Fruit fly (Drosophila melanogaster) whole organism, embryonic: Measurements from ENCODE around the gene amrt.

Experiments
- ATbp ChIP-seq: fragments of 200-800 bp; sonication (Bioruptor generic); optimal IDR thresholded peaks from 2 replicates; lab custom pipeline; 2017; ENCODE audit warnings: missing biosample characterization, mild to moderate bottlenecking, missing genetic modification characterization, missing genetic modification reagents
- Ada2b ChIP-seq: fragments of 200-800 bp; sonication (Bioruptor generic); IDR thresholded peaks from 2 replicates; pipeline ENCODE4 v1.3.6; 2022; ENCODE audit warnings: missing biosample characterization, missing genetic modification characterization
- BtbVII ChIP-seq: fragments of 200-800 bp; sonication (Bioruptor generic); optimal IDR thresholded peaks from 3 replicates; lab custom pipeline; 2017; ENCODE audit warnings: missing biosample characterization, mild to moderate bottlenecking, missing genetic modification characterization
- CG11456 ChIP-seq: fragments of 200-800 bp; sonication (Bioruptor generic); IDR thresholded peaks from 3 replicates; pipeline ENCODE4 v1.3.6; 2022; ENCODE audit warnings: missing biosample characterization, missing genetic modification characterization
- CG12219 ChIP-seq: fragments of 200-800 bp; sonication (Bioruptor generic); optimal IDR thresholded peaks from 3 replicates; lab custom pipeline; 2018; ENCODE audit warnings: missing biosample characterization, mild to moderate bottlenecking, missing genetic modification characterization
- CG1233 ChIP-seq: fragments of 200-800 bp; sonication (Bioruptor generic); optimal IDR thresholded peaks from 4 replicates; lab custom pipeline; 2018; ENCODE audit warnings: missing biosample characterization, mild to moderate bottlenecking, missing genetic modification characterization
- CG12659 ChIP-seq: fragments of 200-800 bp; sonication (Bioruptor generic); optimal IDR thresholded peaks from 3 replicates; lab custom pipeline; 2017; ENCODE audit warnings: mild to moderate bottlenecking, missing biosample characterization, missing genetic modification reagents, missing genetic modification characterization
- CG13624 ChIP-seq: fragments of 200-800 bp; sonication (Bioruptor generic); optimal IDR thresholded peaks from 2 replicates; lab custom pipeline; 2016; ENCODE audit warnings: missing biosample characterization, missing genetic modification characterization
- CG13894 ChIP-seq: fragments of 200-800 bp; sonication (Bioruptor generic); optimal IDR thresholded peaks from 3 replicates; lab custom pipeline; 2018; ENCODE audit warnings: missing biosample characterization, mild to moderate bottlenecking, missing genetic modification characterization, moderate library complexity
- CG14710 ChIP-seq: fragments of 200-800 bp; sonication (Bioruptor generic); optimal IDR thresholded peaks from 3 replicates; lab custom pipeline; 2019; ENCODE audit warnings: missing biosample characterization, mild to moderate bottlenecking, missing genetic modification characterization, moderate library complexity
- CG15479 ChIP-seq: fragments of 200-800 bp; sonication (Bioruptor generic); optimal IDR thresholded peaks from 3 replicates; lab custom pipeline; 2019; ENCODE audit warnings: missing biosample characterization, mild to moderate bottlenecking, missing genetic modification characterization, moderate library complexity
- CG1602 ChIP-seq: fragments of 200-800 bp; sonication (Bioruptor generic); optimal IDR thresholded peaks from 3 replicates; lab custom pipeline; 2016; ENCODE audit warnings: missing biosample characterization, missing genetic modification characterization
- CG17829 ChIP-seq: fragments of 200-800 bp; optimal IDR thresholded peaks from 2 replicates; lab custom pipeline; 2019; ENCODE audit warnings: missing biosample characterization, mild to moderate bottlenecking, missing genetic modification characterization, moderate library complexity
- CG2116 ChIP-seq: fragments of 200-800 bp; sonication (Bioruptor generic); optimal IDR thresholded peaks from 3 replicates; lab custom pipeline; 2018; ENCODE audit warnings: missing biosample characterization, mild to moderate bottlenecking, missing genetic modification characterization
- CG2120 ChIP-seq: fragments of 200-800 bp; sonication (Bioruptor generic); optimal IDR thresholded peaks from 3 replicates; lab custom pipeline; 2016; ENCODE audit warnings: missing biosample characterization, missing genetic modification characterization
- CG2712 ChIP-seq: fragments of 200-800 bp; optimal IDR thresholded peaks from 3 replicates; lab custom pipeline; 2019; ENCODE audit warnings: missing biosample characterization, mild to moderate bottlenecking, missing genetic modification characterization, moderate library complexity
- CG2875 ChIP-seq: fragments of 200-800 bp; sonication (Bioruptor generic); optimal IDR thresholded peaks from 2 replicates; lab custom pipeline; 2017; ENCODE audit warnings: missing biosample characterization, mild to moderate bottlenecking, missing genetic modification characterization, missing genetic modification reagents
- CG6813 ChIP-seq: fragments of 200-800 bp; sonication (Bioruptor generic); optimal IDR thresholded peaks from 2 replicates; lab custom pipeline; 2017; ENCODE audit warnings: missing biosample characterization, missing genetic modification characterization, mild to moderate bottlenecking, moderate library complexity, missing genetic modification reagents
- CG7987 ChIP-seq: fragments of 200-800 bp; sonication (Bioruptor generic); optimal IDR thresholded peaks from 2 replicates; lab custom pipeline; 2018; ENCODE audit warnings: missing biosample characterization, mild to moderate bottlenecking, missing genetic modification characterization, moderate library complexity
- CG9437 ChIP-seq: fragments of 200-800 bp; sonication (Bioruptor generic); optimal IDR thresholded peaks from 2 replicates; lab custom pipeline; 2018; ENCODE audit warnings: missing biosample characterization, mild to moderate bottlenecking, missing genetic modification characterization
- Dbx ChIP-seq: fragments of 200-800 bp; sonication (Bioruptor generic); IDR thresholded peaks from 3 replicates; pipeline ENCODE4 v1.3.6; 2022; ENCODE audit warnings: missing biosample characterization, missing genetic modification characterization
- Dll ChIP-seq: fragments of 200-800 bp; sonication (Bioruptor generic); IDR thresholded peaks from 4 replicates; pipeline ENCODE4 v1.3.6; 2022; ENCODE audit warnings: missing biosample characterization, missing genetic modification characterization; ENCODE audit not compliant: partially characterized antibody
- Doc3 ChIP-seq: fragments of 200-800 bp; sonication (Bioruptor generic); IDR thresholded peaks from 3 replicates; pipeline ENCODE4 v1.3.6; 2022; ENCODE audit warnings: missing biosample characterization, missing genetic modification characterization; ENCODE audit not compliant: partially characterized antibody
- E2f2 ChIP-seq: fragments of 200-800 bp; sonication (Bioruptor generic); IDR thresholded peaks from 2 replicates; pipeline ENCODE4 v1.3.6; 2022; ENCODE audit warnings: missing biosample characterization, missing genetic modification characterization
- Elba2 ChIP-seq: fragments of 200-800 bp; sonication (Bioruptor generic); optimal IDR thresholded peaks from 3 replicates; lab custom pipeline; 2016; ENCODE audit warnings: missing biosample characterization, missing genetic modification characterization
- HLH3B ChIP-seq: fragments of 200-800 bp; sonication (Bioruptor generic); IDR thresholded peaks from 2 replicates; pipeline ENCODE4 v1.3.6; 2022; ENCODE audit warnings: missing biosample characterization, missing genetic modification characterization
- Hand ChIP-seq: fragments of 200-800 bp; sonication (Bioruptor generic); optimal IDR thresholded peaks from 2 replicates; lab custom pipeline; 2017; ENCODE audit warnings: mild to moderate bottlenecking, missing biosample characterization, missing genetic modification reagents, missing genetic modification characterization
- Hey ChIP-seq: fragments of 200-800 bp; sonication (Bioruptor generic); optimal IDR thresholded peaks from 3 replicates; lab custom pipeline; 2018; ENCODE audit warnings: missing biosample characterization, mild to moderate bottlenecking, missing genetic modification characterization
- NC2β ChIP-seq: fragments of 200-800 bp; sonication (Bioruptor generic); optimal IDR thresholded peaks from 2 replicates; lab custom pipeline; 2016; ENCODE audit warnings: missing biosample characterization, missing genetic modification characterization
- Oli ChIP-seq: fragments of 200-800 bp; sonication (Bioruptor generic); optimal IDR thresholded peaks from 2 replicates; lab custom pipeline; 2018; ENCODE audit warnings: missing biosample characterization, mild to moderate bottlenecking, missing genetic modification characterization, moderate library complexity
- Xbp1 ChIP-seq: fragments of 200-800 bp; sonication (Bioruptor generic); optimal IDR thresholded peaks from 3 replicates; lab custom pipeline; 2016; ENCODE audit warnings: missing biosample characterization, mild to moderate bottlenecking, missing genetic modification characterization
- dati ChIP-seq: fragments of 200-800 bp; sonication (Bioruptor generic); IDR thresholded peaks from 2 replicates; pipeline ENCODE4 v1.3.6; 2022; ENCODE audit warnings: missing biosample characterization, missing genetic modification characterization
- dpn ChIP-seq, 2 experiments: fragments of 200-800 bp; sonication (Bioruptor generic); optimal IDR thresholded peaks; 3 replicates each; lab custom pipeline; 2016; ENCODE audit warnings: missing biosample characterization in 2 of 2, missing genetic modification characterization in 2 of 2
- eyg ChIP-seq: fragments of 200-800 bp; sonication (Bioruptor generic); optimal IDR thresholded peaks from 3 replicates; lab custom pipeline; 2016; ENCODE audit warnings: missing biosample characterization, missing genetic modification characterization
- gfzf ChIP-seq: fragments of 200-800 bp; sonication (Bioruptor generic); optimal IDR thresholded peaks from 2 replicates; lab custom pipeline; 2016; ENCODE audit warnings: missing biosample characterization, mild to moderate bottlenecking, missing genetic modification characterization, moderate library complexity
- grau ChIP-seq: fragments of 200-800 bp; optimal IDR thresholded peaks from 3 replicates; lab custom pipeline; 2019; ENCODE audit warnings: missing biosample characterization, mild to moderate bottlenecking, missing genetic modification characterization, moderate library complexity
- grn ChIP-seq: fragments of 200-800 bp; sonication (Bioruptor generic); optimal IDR thresholded peaks from 3 replicates; lab custom pipeline; 2017; ENCODE audit warnings: missing biosample characterization, missing genetic modification characterization
- hb ChIP-seq: fragments of 200-800 bp; sonication (Bioruptor generic); IDR thresholded peaks from 3 replicates; pipeline ENCODE4 v1.3.6; 2022; ENCODE audit warnings: missing biosample characterization, missing genetic modification characterization; ENCODE audit not compliant: partially characterized antibody
- hkb ChIP-seq, 2 experiments: fragments of 200-800 bp in 1 of 2; fragments of >200 bp in 1 of 2; sonication (Bioruptor generic) in 1 of 2; IDR thresholded peaks in 1 of 2; optimal IDR thresholded peaks in 1 of 2; 2 replicates each; pipeline versions ENCODE4 v1.3.6 to Lab custom; 2017 to 2022; ENCODE audit warnings: missing biosample characterization in 1 of 2, missing genetic modification characterization in 1 of 2
- inv ChIP-seq: fragments of 200-800 bp; sonication (Bioruptor generic); IDR thresholded peaks from 2 replicates; pipeline ENCODE4 v1.3.6; 2022; ENCODE audit warnings: missing biosample characterization, missing genetic modification characterization; ENCODE audit not compliant: partially characterized antibody
- lilli ChIP-seq: fragments of 200-800 bp; sonication (Bioruptor generic); optimal IDR thresholded peaks from 3 replicates; lab custom pipeline; 2016; ENCODE audit warnings: missing biosample characterization, missing genetic modification characterization
- lov ChIP-seq, 2 experiments: fragments of 200-800 bp in 1 of 2; fragments of >200 bp in 1 of 2; sonication (Bioruptor generic) in 1 of 2; IDR thresholded peaks in 1 of 2; optimal IDR thresholded peaks in 1 of 2; 2 replicates in 1 of 2; 3 replicates in 1 of 2; pipeline versions ENCODE4 v1.3.6 to Lab custom; 2017 to 2022; ENCODE audit warnings: missing biosample characterization in 1 of 2, missing genetic modification characterization in 1 of 2
- pzg ChIP-seq: fragments of 200-800 bp; sonication (Bioruptor generic); optimal IDR thresholded peaks from 3 replicates; lab custom pipeline; 2018; ENCODE audit warnings: missing biosample characterization, mild to moderate bottlenecking, missing genetic modification characterization, moderate library complexity
- row ChIP-seq: fragments of 200-800 bp; sonication (Bioruptor generic); IDR thresholded peaks from 3 replicates; pipeline ENCODE4 v1.3.6; 2022; ENCODE audit warnings: missing biosample characterization, missing genetic modification characterization
- slbo ChIP-seq: fragments of 200-800 bp; sonication (Bioruptor generic); IDR thresholded peaks from 2 replicates; pipeline ENCODE4 v1.3.6; 2022; ENCODE audit warnings: missing biosample characterization, missing genetic modification characterization
- sna ChIP-seq: fragments of 200-800 bp; sonication (Bioruptor generic); IDR thresholded peaks from 2 replicates; pipeline ENCODE4 v1.3.6; 2022; ENCODE audit warnings: missing biosample characterization, missing genetic modification characterization; ENCODE audit not compliant: partially characterized antibody
- tll ChIP-seq, 2 experiments: fragments of 200-800 bp in 1 of 2; fragments of >200 bp in 1 of 2; sonication (Bioruptor generic) in 1 of 2; optimal IDR thresholded peaks; 2 replicates each; lab custom pipeline; 2017 to 2019; ENCODE audit warnings: missing biosample characterization in 2 of 2, missing genetic modification characterization in 2 of 2, mild to moderate bottlenecking in 1 of 2, moderate library complexity in 1 of 2
- tna ChIP-seq: fragments of 200-800 bp; sonication (Bioruptor generic); IDR thresholded peaks from 2 replicates; pipeline ENCODE4 v1.3.6; 2022; ENCODE audit warnings: missing biosample characterization, missing genetic modification characterization; ENCODE audit not compliant: partially characterized antibody

The amrt gene

dm6 chrX:13744599-13745052 is 37.6 kb upstream of the amrt start, which contains the start of gene Grip91 (continued):
- TF ChIP-seq Xbp1 (GFP tag; lab: Kevin White, UChicago) (no peak), CG6813 (GFP tag; lab: Kevin White, UChicago) (no peak), grn (GFP tag; lab: Kevin White, UChicago) (no peak), Hand (GFP tag; lab: Kevin White, UChicago) (no peak), Doc3 (GFP tag; lab: Robert Waterston, UW) (no peak), CG13894 (tag; lab: Kevin White, UChicago) (peak; percentile 1), hb (no peak), sna (GFP tag; lab: Robert Waterston, UW) (no peak), Dbx (GFP tag; lab: Robert Waterston, UW) (peak; percentile 26; the same call in 1 of the 3 replicates), grau (tag; lab: Kevin White, UChicago) (peak; percentile 6), CG2116 (peak; percentile 49), HLH3B (GFP tag; lab: Robert Waterston, UW) (no peak), CG11456 (GFP tag; lab: Robert Waterston, UW) (no peak), E2f2 (GFP tag; lab: Robert Waterston, UW) (peak; percentile 77), Elba2 (peak; percentile 87), CG2120 (GFP tag; lab: Kevin White, UChicago) (peak; percentile 8), tna (GFP tag; lab: Robert Waterston, UW) (no peak), BtbVII (no peak), CG2875 (GFP tag; lab: Kevin White, UChicago) (no peak), dati (GFP tag; lab: Robert Waterston, UW) (no peak), Oli (tag; lab: Kevin White, UChicago) (no peak), CG7987 (GFP tag; lab: Kevin White, UChicago) (no peak), ATbp (no peak), CG14710 (tag; lab: Kevin White, UChicago) (peak; percentile 100), lov (optimal IDR thresholded peaks at IDR 0.05; lab: Kevin White, UChicago) (no peak), lov (GFP tag; IDR thresholded peaks at IDR 0.05; lab: Robert Waterston, UW) (no peak), lilli (GFP tag; lab: Kevin White, UChicago) (no peak), eyg (GFP tag; lab: Kevin White, UChicago) (no peak), CG2712 (tag; lab: Kevin White, UChicago) (peak; percentile 12), pzg (peak; percentile 83), NC2β (peak; percentile 25), Hey (no peak), CG1602 (GFP tag; lab: Kevin White, UChicago) (no peak), CG15479 (GFP tag; lab: Kevin White, UChicago) (no peak), row (GFP tag; lab: Robert Waterston, UW) (peak; percentile 60), CG17829 (peak; percentile 33), CG12219 (GFP tag; lab: Kevin White, UChicago) (no peak), CG9437 (no peak), gfzf (GFP tag; lab: Kevin White, UChicago) (peak; percentile 87), hkb (optimal IDR thresholded peaks at IDR 0.05; lab: Kevin White, UChicago) (peak; percentile 95), hkb (GFP tag; IDR thresholded peaks at IDR 0.05; lab: Robert Waterston, UW) (no peak), Dll (GFP tag; lab: Robert Waterston, UW) (0 out of 4 replicates have a peak, but pooled peaks have one; percentile 38), CG1233 (GFP tag; lab: Kevin White, UChicago) (no peak), CG12659 (GFP tag; lab: Kevin White, UChicago) (peak; percentile 74), slbo (peak; percentile 21; the same call in 1 of the 2 replicates), dpn (GFP tag; optimal IDR thresholded peaks at IDR 0.05; lab: Kevin White, UChicago) (no peak), tll (GFP tag; optimal IDR thresholded peaks at IDR 0.05; lab: Kevin White, UChicago) (no peak), Ada2b (GFP tag; lab: Robert Waterston, UW) (no peak), CG13624 (GFP tag; lab: Kevin White, UChicago) (peak; percentile 22), inv (GFP tag; lab: Robert Waterston, UW) (0 out of 2 replicates have a peak, but pooled peaks have one; percentile 24)
